Fruit fly (Drosophila melanogaster) whole organism, pupa: ENCODE results near the gene CG7156.

Experiments
- CG10348 ChIP-seq: fragments of 200-800 bp; sonication (Bioruptor generic); IDR thresholded peaks from 2 replicates; pipeline ENCODE4 v1.3.6; 2022; ENCODE audit warnings: missing biosample characterization, missing genetic modification characterization
- CG12605 ChIP-seq: fragments of 200-800 bp; sonication (Bioruptor generic); IDR thresholded peaks from 2 replicates; pipeline ENCODE4 v1.3.6; 2022; ENCODE audit warnings: missing biosample characterization, missing genetic modification characterization
- CG13204 ChIP-seq: fragments of 200-800 bp; sonication (Bioruptor generic); optimal IDR thresholded peaks from 2 replicates; lab custom pipeline; 2018; ENCODE audit warnings: missing biosample characterization, mild to moderate bottlenecking, missing genetic modification characterization, moderate library complexity
- CG14655 ChIP-seq: fragments of 200-800 bp; sonication (Bioruptor generic); optimal IDR thresholded peaks from 3 replicates; lab custom pipeline; 2017; ENCODE audit warnings: mild to moderate bottlenecking, missing biosample characterization, missing genetic modification reagents, missing genetic modification characterization
- CG15710 ChIP-seq: fragments of 200-800 bp; sonication (Bioruptor generic); optimal IDR thresholded peaks from 2 replicates; lab custom pipeline; 2018; ENCODE audit warnings: missing biosample characterization, mild to moderate bottlenecking, missing genetic modification characterization, moderate library complexity
- CG17806 ChIP-seq: fragments of 200-800 bp; sonication (Bioruptor generic); optimal IDR thresholded peaks from 2 replicates; lab custom pipeline; 2018; ENCODE audit warnings: missing biosample characterization, mild to moderate bottlenecking, missing genetic modification characterization, moderate library complexity
- CG32121 ChIP-seq: fragments of 200-800 bp; sonication (Bioruptor generic); IDR thresholded peaks from 2 replicates; pipeline ENCODE4 v1.3.6; 2022; ENCODE audit warnings: missing biosample characterization, missing genetic modification characterization
- CG34367 ChIP-seq: fragments of 200-800 bp; sonication (Bioruptor generic); optimal IDR thresholded peaks from 2 replicates; lab custom pipeline; 2018; ENCODE audit warnings: missing biosample characterization, mild to moderate bottlenecking, missing genetic modification characterization
- CG4496 ChIP-seq: fragments of 200-800 bp; sonication (Bioruptor generic); IDR thresholded peaks from 3 replicates; pipeline ENCODE4 v1.3.6; 2022; ENCODE audit warnings: missing biosample characterization, missing genetic modification characterization
- CG8159 ChIP-seq: fragments of 200-800 bp; sonication (Bioruptor generic); optimal IDR thresholded peaks from 3 replicates; lab custom pipeline; 2018; ENCODE audit warnings: missing biosample characterization, mild to moderate bottlenecking, missing genetic modification characterization, moderate library complexity
- CG8301 ChIP-seq: fragments of 200-800 bp; sonication (Bioruptor generic); optimal IDR thresholded peaks from 2 replicates; lab custom pipeline; 2018; ENCODE audit warnings: missing biosample characterization, mild to moderate bottlenecking, missing genetic modification characterization
- CG9948 ChIP-seq: fragments of 200-800 bp; sonication (Bioruptor generic); optimal IDR thresholded peaks from 2 replicates; lab custom pipeline; 2018; ENCODE audit warnings: missing biosample characterization, mild to moderate bottlenecking, missing genetic modification characterization, moderate library complexity
- D1 ChIP-seq: fragments of 200-800 bp; sonication (Bioruptor generic); optimal IDR thresholded peaks from 2 replicates; lab custom pipeline; 2018; ENCODE audit warnings: missing biosample characterization, mild to moderate bottlenecking, missing genetic modification characterization, moderate library complexity
- EcR ChIP-seq: fragments of 200-800 bp; sonication (Bioruptor generic); optimal IDR thresholded peaks from 3 replicates; lab custom pipeline; 2019; ENCODE audit warnings: missing biosample characterization, missing genetic modification characterization, mild to moderate bottlenecking, moderate library complexity, missing genetic modification reagents
- Ets98B ChIP-seq: fragments of 200-800 bp; sonication (Bioruptor generic); IDR thresholded peaks from 2 replicates; pipeline ENCODE4 v1.3.6; 2022; ENCODE audit warnings: missing biosample characterization, missing genetic modification characterization
- Pif1A ChIP-seq: fragments of 200-800 bp; sonication (Bioruptor generic); optimal IDR thresholded peaks from 3 replicates; lab custom pipeline; 2016; ENCODE audit warnings: missing biosample characterization, missing genetic modification characterization
- Pif1B ChIP-seq: fragments of 200-800 bp; sonication (Bioruptor generic); optimal IDR thresholded peaks from 3 replicates; lab custom pipeline; 2016; ENCODE audit warnings: missing biosample characterization, missing genetic modification characterization
- Snoo ChIP-seq: fragments of 200-800 bp; sonication (Bioruptor generic); optimal IDR thresholded peaks from 3 replicates; lab custom pipeline; 2017; ENCODE audit warnings: missing biosample characterization, mild to moderate bottlenecking, missing genetic modification characterization, inconsistent platforms
- fd96Ca ChIP-seq: fragments of 200-800 bp; sonication (Bioruptor generic); IDR thresholded peaks from 3 replicates; pipeline ENCODE4 v1.3.6; 2022; ENCODE audit warnings: missing biosample characterization, missing genetic modification characterization
- gl ChIP-seq: fragments of 200-800 bp; sonication (Bioruptor generic); optimal IDR thresholded peaks from 2 replicates; lab custom pipeline; 2018; ENCODE audit warnings: missing biosample characterization, mild to moderate bottlenecking, missing genetic modification characterization
- rn ChIP-seq: fragments of 200-800 bp; sonication (Bioruptor generic); IDR thresholded peaks from 2 replicates; pipeline ENCODE4 v1.3.6; 2022; ENCODE audit warnings: missing biosample characterization, missing genetic modification characterization

CG7156 gene

DNA sequence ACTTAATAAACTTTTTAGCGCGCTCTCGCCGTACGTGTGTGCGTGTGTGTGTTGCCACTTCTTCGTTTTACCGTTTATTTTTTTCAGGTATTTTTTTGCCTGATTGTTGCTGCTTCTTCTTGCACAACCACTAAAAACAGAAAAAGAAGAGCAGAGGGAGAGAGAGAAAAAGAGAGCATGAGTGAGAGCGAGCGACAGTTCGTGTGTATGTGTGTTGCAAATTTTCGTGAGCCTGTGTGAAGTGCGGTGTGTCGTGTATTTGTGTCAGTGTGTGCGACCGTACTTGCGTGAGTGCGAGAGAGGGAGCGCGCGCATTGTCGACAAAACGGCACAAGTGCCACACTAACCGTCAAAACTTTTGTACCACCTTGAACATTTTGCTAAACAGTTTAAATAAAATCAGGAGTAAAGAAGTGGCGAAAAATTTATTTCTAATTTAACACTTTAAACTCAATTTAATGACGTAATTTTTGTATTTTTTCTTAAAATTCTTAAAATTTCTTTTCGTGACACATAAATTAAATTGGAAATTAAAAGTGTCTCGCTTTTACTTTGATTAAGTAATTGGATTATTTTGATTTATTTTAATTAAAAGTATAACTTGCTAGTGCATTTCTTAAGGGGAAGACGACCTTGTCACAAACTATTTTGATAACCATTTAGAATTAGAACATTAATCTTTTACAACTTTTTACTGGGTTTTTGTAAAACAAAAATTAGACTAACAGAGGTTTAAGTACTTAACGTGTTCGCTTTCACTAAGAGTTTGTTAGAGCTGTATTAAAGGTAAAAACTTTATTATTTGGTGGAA, 44.8 kb downstream of the CG7156 start:
- no peak for TF ChIP-seq CG12605 (GFP tag; lab: Robert Waterston, UW)
- peak; percentile 90 for TF ChIP-seq Pif1A (GFP tag; lab: Kevin White, UChicago)
- peak; percentile 95 for TF ChIP-seq CG13204 (GFP tag; lab: Kevin White, UChicago)
- TF ChIP-seq rn (GFP tag; lab: Robert Waterston, UW), result no peak
- TF ChIP-seq gl (tag; lab: Kevin White, UChicago), result peak; percentile 97
- peak; percentile 86 for TF ChIP-seq Pif1B (GFP tag; lab: Kevin White, UChicago)
- no peak for TF ChIP-seq CG32121
- TF ChIP-seq CG15710 (tag; lab: Kevin White, UChicago), result peak; percentile 72
- no peak for TF ChIP-seq fd96Ca (GFP tag; lab: Robert Waterston, UW)
- peak; percentile 82 for TF ChIP-seq CG34367
- peak; percentile 60 for TF ChIP-seq CG8159
- TF ChIP-seq CG14655 (GFP tag; lab: Kevin White, UChicago), result peak; percentile 73
- TF ChIP-seq EcR (GFP tag; lab: Kevin White, UChicago), result peak; percentile 72
- TF ChIP-seq CG17806 (tag; lab: Kevin White, UChicago), result peak; percentile 70
- TF ChIP-seq Ets98B, result no peak
- no peak for TF ChIP-seq CG10348
- peak; percentile 68 for TF ChIP-seq D1
- peak; percentile 71 for TF ChIP-seq CG8301
- TF ChIP-seq CG4496, result no peak
- TF ChIP-seq CG9948 (tag; lab: Kevin White, UChicago), result peak; percentile 42
- peak; percentile 41 for TF ChIP-seq Snoo

DNA sequence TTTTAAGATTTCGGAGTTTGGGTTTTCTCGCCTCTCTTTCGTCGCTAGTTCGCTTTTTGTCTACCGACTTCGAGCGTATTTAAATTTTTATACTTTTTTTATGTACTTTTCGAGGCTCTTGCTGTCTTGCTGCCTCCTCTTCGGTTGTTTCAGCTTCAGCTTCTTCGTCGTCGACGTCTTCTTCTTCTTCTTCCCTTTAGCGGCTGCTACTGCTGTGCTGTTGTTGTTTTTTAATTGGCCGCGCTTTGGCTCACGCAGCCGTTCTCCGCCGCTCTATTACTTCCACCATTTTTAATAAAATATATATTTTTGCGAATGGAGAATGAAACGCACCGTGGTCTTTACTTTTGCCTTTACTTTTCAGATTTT, 45.4 kb downstream of the CG7156 start:
- TF ChIP-seq rn (GFP tag; lab: Robert Waterston, UW) (no peak), D1 (no peak), CG13204 (GFP tag; lab: Kevin White, UChicago) (no peak), CG4496 (no peak), fd96Ca (GFP tag; lab: Robert Waterston, UW) (no peak), CG8301 (no peak), CG14655 (GFP tag; lab: Kevin White, UChicago) (no peak), gl (tag; lab: Kevin White, UChicago) (no peak), Snoo (no peak), CG32121 (no peak), CG8159 (no peak), Pif1B (GFP tag; lab: Kevin White, UChicago) (no peak), CG9948 (tag; lab: Kevin White, UChicago) (no peak), CG17806 (tag; lab: Kevin White, UChicago) (no peak)

dm6 chr3R:18195295-18195694, 46.7 kb downstream of the CG7156 start:
- TF ChIP-seq CG4496, result no peak
- TF ChIP-seq Pif1A (GFP tag; lab: Kevin White, UChicago), result no peak
- no peak for TF ChIP-seq CG14655 (GFP tag; lab: Kevin White, UChicago)
- TF ChIP-seq CG32121, result no peak
- TF ChIP-seq rn (GFP tag; lab: Robert Waterston, UW), result no peak
- TF ChIP-seq CG15710 (tag; lab: Kevin White, UChicago), result no peak
- no peak for TF ChIP-seq D1
- TF ChIP-seq CG8301, result no peak
- no peak for TF ChIP-seq CG12605 (GFP tag; lab: Robert Waterston, UW)

DNA sequence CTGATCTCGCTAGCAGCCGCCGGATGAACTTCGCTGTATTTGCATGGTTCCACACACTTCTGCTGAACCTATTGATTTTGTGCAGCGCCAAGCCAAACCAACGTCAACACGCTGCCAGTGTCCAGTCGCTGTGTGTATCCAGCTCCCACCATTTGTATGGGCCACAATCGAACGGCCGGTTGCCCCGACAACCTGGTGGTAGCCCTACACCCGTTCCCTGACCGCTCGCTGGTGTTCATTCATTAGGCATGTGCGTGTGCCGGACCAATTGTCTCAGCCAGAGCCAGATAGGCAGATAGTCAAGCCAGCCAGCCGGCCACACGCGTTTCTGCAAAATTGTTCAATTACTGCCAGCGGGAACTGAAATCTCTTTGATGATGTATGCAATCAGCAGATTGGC, 50.1 kb downstream of the CG7156 start, which contains the start of gene CG14313:
TSS of gene CG14313 (minus strand) at position 101 of the 400 bp plus-strand sequence.
- no peak for TF ChIP-seq Pif1A (GFP tag; lab: Kevin White, UChicago)
